Fruit fly (Drosophila melanogaster): ENCODE measurements around the gene Or63a.

Gene Or63a

DNA sequence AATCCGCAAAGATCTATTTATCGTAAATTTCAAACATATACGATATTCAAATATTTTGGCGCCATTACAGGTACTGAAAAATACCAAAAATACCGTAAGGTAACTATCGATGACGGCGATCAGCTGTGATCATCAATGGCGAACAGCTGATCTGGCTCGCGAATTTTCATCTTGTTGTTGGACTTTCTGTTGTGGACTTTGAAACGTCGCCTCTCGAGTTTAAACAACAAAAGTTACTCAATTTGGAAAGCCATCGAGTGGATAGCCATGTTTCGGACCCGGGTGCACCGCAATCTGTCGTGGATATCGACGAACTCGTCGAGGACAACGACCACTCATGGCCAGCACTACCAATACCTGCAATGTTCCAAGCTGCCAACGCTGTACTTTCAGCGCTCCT, 19.5 kb downstream of the Or63a start, which contains the start of gene CPT2:
TSS of gene CPT2 (plus strand) at position 167 of the 400 bp plus-strand sequence.
- TF ChIP-seq Pif1B (GFP tag; optimal IDR thresholded peaks at IDR 0.05) (no peak), CG12605 (GFP tag; IDR thresholded peaks at IDR 0.05) (peak; percentile 37; the same call in 1 of the 2 replicates), CG10348 (GFP tag; IDR thresholded peaks at IDR 0.05) (no peak), CG8301 (tag; optimal IDR thresholded peaks at IDR 0.05) (no peak), D1 (tag; optimal IDR thresholded peaks at IDR 0.05) (no peak), Snoo (tag; optimal IDR thresholded peaks at IDR 0.05) (no peak), EcR (GFP tag; optimal IDR thresholded peaks at IDR 0.05) (no peak), CG14655 (GFP tag; optimal IDR thresholded peaks at IDR 0.05) (peak; percentile 51), CG32121 (GFP tag; IDR thresholded peaks at IDR 0.05) (no peak; the same call in 1 of the 2 replicates), Pif1A (GFP tag; optimal IDR thresholded peaks at IDR 0.05) (no peak), CG8159 (tag; optimal IDR thresholded peaks at IDR 0.05) (peak; percentile 16), CG13204 (GFP tag; optimal IDR thresholded peaks at IDR 0.05) (no peak), CG9948 (tag; optimal IDR thresholded peaks at IDR 0.05) (no peak), CG17806 (tag; optimal IDR thresholded peaks at IDR 0.05) (no peak), CG15710 (tag; optimal IDR thresholded peaks at IDR 0.05) (no peak), Ets98B (GFP tag; IDR thresholded peaks at IDR 0.05) (no peak), fd96Ca (GFP tag; IDR thresholded peaks at IDR 0.05) (0 out of 3 replicates have a peak, but pooled peaks have one; percentile 19), CG34367 (tag; optimal IDR thresholded peaks at IDR 0.05) (no peak), CG4496 (GFP tag; IDR thresholded peaks at IDR 0.05) (peak; percentile 75; the same call in 2 of the 3 replicates), gl (tag; optimal IDR thresholded peaks at IDR 0.05) (peak; percentile 70), rn (GFP tag; IDR thresholded peaks at IDR 0.05) (no peak)

- TF ChIP-seq Snoo (tag; optimal IDR thresholded peaks at IDR 0.05) (no peak), Pif1B (GFP tag; optimal IDR thresholded peaks at IDR 0.05) (no peak), CG10348 (GFP tag; IDR thresholded peaks at IDR 0.05) (no peak), CG4496 (GFP tag; IDR thresholded peaks at IDR 0.05) (no peak), CG34367 (tag; optimal IDR thresholded peaks at IDR 0.05) (no peak)
Measured at dm6 chr3L:2986302-2986701, 25.0 kb downstream of the Or63a start.

DNA sequence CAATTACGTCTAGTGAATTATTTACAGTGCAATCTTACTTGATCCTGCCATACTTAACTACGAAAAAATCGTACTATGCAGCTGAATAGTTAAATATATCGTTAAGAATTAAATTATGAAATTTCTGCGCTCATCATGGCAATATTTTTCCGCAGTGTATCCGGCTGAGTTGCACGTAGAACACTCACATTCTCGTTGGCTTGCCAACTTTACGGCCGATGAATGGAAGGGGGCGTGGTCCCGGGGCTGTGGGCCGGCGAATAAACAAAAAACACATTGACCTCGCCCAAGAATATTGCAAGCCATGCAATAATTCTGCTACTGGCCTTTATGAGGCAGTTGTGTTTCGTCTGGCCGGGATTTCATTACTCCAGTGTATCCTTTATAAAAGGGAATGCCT, 26.4 kb downstream of the Or63a start:
- TF ChIP-seq CG8159 (tag; optimal IDR thresholded peaks at IDR 0.05) (no peak), CG17806 (tag; optimal IDR thresholded peaks at IDR 0.05) (no peak), Pif1A (GFP tag; optimal IDR thresholded peaks at IDR 0.05) (no peak), CG4496 (GFP tag; IDR thresholded peaks at IDR 0.05) (no peak), CG9948 (tag; optimal IDR thresholded peaks at IDR 0.05) (no peak), Pif1B (GFP tag; optimal IDR thresholded peaks at IDR 0.05) (no peak), CG14655 (GFP tag; optimal IDR thresholded peaks at IDR 0.05) (no peak), CG10348 (GFP tag; IDR thresholded peaks at IDR 0.05) (no peak), gl (tag; optimal IDR thresholded peaks at IDR 0.05) (no peak)

DNA sequence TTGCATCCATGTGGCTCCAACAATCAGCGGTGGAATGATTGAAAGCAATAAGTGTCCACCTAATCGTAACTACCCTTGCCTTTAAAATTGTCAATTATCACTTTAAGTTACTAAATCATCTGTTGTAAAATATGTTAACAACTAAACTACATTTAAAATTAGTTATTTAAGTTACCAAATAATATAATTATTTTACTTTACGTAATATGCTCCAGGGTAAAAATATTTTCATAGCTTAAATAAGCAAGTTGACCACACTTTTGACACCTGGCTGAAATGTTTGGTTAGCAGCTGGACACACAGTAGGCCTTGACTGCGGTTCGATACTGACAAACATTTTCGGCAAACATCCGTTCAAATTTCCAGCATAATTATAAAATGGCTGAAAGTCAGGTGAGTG, 33.5 kb downstream of the Or63a start, which contains the start of gene CG2113:
TSS of gene CG2113 (plus strand) at position 301 of the 400 bp plus-strand sequence.
- TF ChIP-seq CG15710 (tag; optimal IDR thresholded peaks at IDR 0.05), result no peak
- TF ChIP-seq CG10348 (GFP tag; IDR thresholded peaks at IDR 0.05), result no peak
- TF ChIP-seq Pif1B (GFP tag; optimal IDR thresholded peaks at IDR 0.05), result no peak
- no peak for TF ChIP-seq CG8301 (tag; optimal IDR thresholded peaks at IDR 0.05)
- no peak for TF ChIP-seq CG4496 (GFP tag; IDR thresholded peaks at IDR 0.05)
- no peak for TF ChIP-seq D1 (tag; optimal IDR thresholded peaks at IDR 0.05)
- no peak for TF ChIP-seq rn (GFP tag; IDR thresholded peaks at IDR 0.05)
- no peak for TF ChIP-seq CG17806 (tag; optimal IDR thresholded peaks at IDR 0.05)
- no peak for TF ChIP-seq Pif1A (GFP tag; optimal IDR thresholded peaks at IDR 0.05)
- no peak for TF ChIP-seq CG8159 (tag; optimal IDR thresholded peaks at IDR 0.05)
- no peak for TF ChIP-seq CG14655 (GFP tag; optimal IDR thresholded peaks at IDR 0.05)
- no peak for TF ChIP-seq CG34367 (tag; optimal IDR thresholded peaks at IDR 0.05)
- no peak for TF ChIP-seq Ets98B (GFP tag; IDR thresholded peaks at IDR 0.05)
- TF ChIP-seq fd96Ca (GFP tag; IDR thresholded peaks at IDR 0.05), result no peak
- TF ChIP-seq CG32121 (GFP tag; IDR thresholded peaks at IDR 0.05), result no peak
- TF ChIP-seq gl (tag; optimal IDR thresholded peaks at IDR 0.05), result no peak
- no peak for TF ChIP-seq CG9948 (tag; optimal IDR thresholded peaks at IDR 0.05)

- peak; percentile 15 for TF ChIP-seq CG14655 (GFP tag; optimal IDR thresholded peaks at IDR 0.05)
- no peak for TF ChIP-seq CG8301 (tag; optimal IDR thresholded peaks at IDR 0.05)
- TF ChIP-seq D1 (tag; optimal IDR thresholded peaks at IDR 0.05), result no peak
- TF ChIP-seq CG15710 (tag; optimal IDR thresholded peaks at IDR 0.05), result no peak
- TF ChIP-seq CG9948 (tag; optimal IDR thresholded peaks at IDR 0.05), result no peak
- no peak for TF ChIP-seq Pif1B (GFP tag; optimal IDR thresholded peaks at IDR 0.05)
- no peak for TF ChIP-seq CG17806 (tag; optimal IDR thresholded peaks at IDR 0.05)
Measured at dm6 chr3L:3001445-3001844, 40.1 kb downstream of the Or63a start, which contains the start of gene FMRFaR. FMRFaR (plus strand) TSS chr3L:3001716.
